Comparison of ENCODE assay signal across 1 fruit fly cellular context in genomic region chr3L:18996030-18996773, dm6.
TF ChIP-seq lines count a peak whose summit lies in the region.

No protein-coding gene starts in this region.

TF ChIP-seq in whole organism, embryonic, 481 proteins besides CTCF, POLR2A, EP300 and RAD21 (continued from another document and continues in another):
- 0 out of 3 replicates have a peak, but pooled peaks have one; percentile 27 for TF ChIP-seq CG34422 (GFP tag; IDR thresholded peaks at IDR 0.05; lab: Robert Waterston, UW)
- peak; percentile 79 for TF ChIP-seq Oli (tag; optimal IDR thresholded peaks at IDR 0.05; lab: Kevin White, UChicago)
- peak; percentile 57 for TF ChIP-seq CG1602 (GFP tag; optimal IDR thresholded peaks at IDR 0.05; lab: Kevin White, UChicago)
- peak; percentile 72 for TF ChIP-seq tgo (GFP tag; IDR thresholded peaks at IDR 0.05; lab: Robert Waterston, UW)
- peak; percentile 51; the same call in 2 of the 3 replicates for TF ChIP-seq ci (GFP tag; IDR thresholded peaks at IDR 0.05; lab: Robert Waterston, UW)
- TF ChIP-seq YL-1 (GFP tag; optimal IDR thresholded peaks at IDR 0.05; lab: Kevin White, UChicago), result no peak
- TF ChIP-seq insv (GFP tag; optimal IDR thresholded peaks at IDR 0.05; lab: Kevin White, UChicago), result no peak
- peak; percentile 63 for TF ChIP-seq CG2712 (tag; optimal IDR thresholded peaks at IDR 0.05; lab: Kevin White, UChicago)
- peak; percentile 49 for TF ChIP-seq ewg (GFP tag; optimal IDR thresholded peaks at IDR 0.05; lab: Kevin White, UChicago)
- TF ChIP-seq sqz (GFP tag; optimal IDR thresholded peaks at IDR 0.05; lab: Kevin White, UChicago), result no peak
- peak; percentile 62 for TF ChIP-seq H15 (GFP tag; IDR thresholded peaks at IDR 0.05; lab: Robert Waterston, UW)
- peak; percentile 38; the same call in 1 of the 3 replicates for TF ChIP-seq z (GFP tag; IDR thresholded peaks at IDR 0.05; lab: Robert Waterston, UW)
- peak; percentile 67; the same call in 2 of the 3 replicates for TF ChIP-seq ase (GFP tag; IDR thresholded peaks at IDR 0.05; lab: Robert Waterston, UW)
- no peak for TF ChIP-seq wek (GFP tag; optimal IDR thresholded peaks at IDR 0.05; lab: Kevin White, UChicago)
- TF ChIP-seq pnt (GFP tag; optimal IDR thresholded peaks at IDR 0.05; lab: Kevin White, UChicago), result peak; percentile 60
- TF ChIP-seq Dfd (GFP tag; optimal IDR thresholded peaks at IDR 0.05; lab: Kevin White, UChicago), result no peak
- no peak for TF ChIP-seq ap (GFP tag; IDR thresholded peaks at IDR 0.05; lab: Robert Waterston, UW)
- TF ChIP-seq CG8388 (GFP tag; optimal IDR thresholded peaks at IDR 0.05; lab: Kevin White, UChicago), result peak; percentile 55
- TF ChIP-seq danr (GFP tag; IDR thresholded peaks at IDR 0.05; lab: Robert Waterston, UW), result no peak; the same call in 1 of the 2 replicates
- peak; percentile 43 for TF ChIP-seq Vsx1 (GFP tag; optimal IDR thresholded peaks at IDR 0.05; lab: Kevin White, UChicago)
- peak; percentile 93 for TF ChIP-seq CG2120 (GFP tag; optimal IDR thresholded peaks at IDR 0.05; lab: Kevin White, UChicago)
- TF ChIP-seq CG6175 (GFP tag; IDR thresholded peaks at IDR 0.05; lab: Robert Waterston, UW), result peak; percentile 67; the same call in 1 of the 3 replicates
- TF ChIP-seq Drgx (GFP tag; IDR thresholded peaks at IDR 0.05; lab: Robert Waterston, UW), result peak; percentile 76
- peak; percentile 74 for TF ChIP-seq Usf (GFP tag; optimal IDR thresholded peaks at IDR 0.05; lab: Kevin White, UChicago)
- TF ChIP-seq CG3281 (GFP tag; optimal IDR thresholded peaks at IDR 0.05; lab: Kevin White, UChicago), result peak; percentile 87
- TF ChIP-seq Camta (GFP tag; optimal IDR thresholded peaks at IDR 0.05; lab: Kevin White, UChicago), result peak; percentile 47
- peak; percentile 61 for TF ChIP-seq Poxn (GFP tag; IDR thresholded peaks at IDR 0.05; lab: Robert Waterston, UW)
- peak; percentile 30 for TF ChIP-seq PHDP (tag; optimal IDR thresholded peaks at IDR 0.05; lab: Kevin White, UChicago)
- TF ChIP-seq Dbx (GFP tag; IDR thresholded peaks at IDR 0.05; lab: Robert Waterston, UW), result peak; percentile 83; the same call in 2 of the 3 replicates
- TF ChIP-seq CG7372 (GFP tag; IDR thresholded peaks at IDR 0.05; lab: Robert Waterston, UW), result peak; percentile 60
- peak; percentile 4 for TF ChIP-seq bigmax (GFP tag; optimal IDR thresholded peaks at IDR 0.05; lab: Kevin White, UChicago)
- TF ChIP-seq sc (optimal IDR thresholded peaks at IDR 0.05; lab: Kevin White, UChicago), result no peak
- TF ChIP-seq sc (GFP tag; optimal IDR thresholded peaks at IDR 0.05; lab: Kevin White, UChicago), result peak; percentile 50
- TF ChIP-seq kni (GFP tag; optimal IDR thresholded peaks at IDR 0.05; lab: Kevin White, UChicago), result peak; percentile 59
- TF ChIP-seq CG2116 (GFP tag; optimal IDR thresholded peaks at IDR 0.05; lab: Kevin White, UChicago), result no peak
- TF ChIP-seq CG6813 (GFP tag; optimal IDR thresholded peaks at IDR 0.05; lab: Kevin White, UChicago), result no peak
- TF ChIP-seq dm (GFP tag; optimal IDR thresholded peaks at IDR 0.05; lab: Kevin White, UChicago), result peak; percentile 10
- TF ChIP-seq CG7745 (tag; optimal IDR thresholded peaks at IDR 0.05; lab: Kevin White, UChicago), result no peak
- TF ChIP-seq CG6765 (GFP tag; optimal IDR thresholded peaks at IDR 0.05; lab: Kevin White, UChicago), result peak; percentile 37
- TF ChIP-seq CG3847 (GFP tag; IDR thresholded peaks at IDR 0.05; lab: Robert Waterston, UW), result peak; percentile 64
- peak; percentile 79 for TF ChIP-seq CG7839 (tag; optimal IDR thresholded peaks at IDR 0.05; lab: Kevin White, UChicago)
- TF ChIP-seq HHEX (GFP tag; optimal IDR thresholded peaks at IDR 0.05; lab: Kevin White, UChicago), result peak; percentile 57
- peak; percentile 10 for TF ChIP-seq odd (GFP tag; optimal IDR thresholded peaks at IDR 0.05; lab: Kevin White, UChicago)
- no peak for TF ChIP-seq cad (GFP tag; optimal IDR thresholded peaks at IDR 0.05; lab: Kevin White, UChicago)
- TF ChIP-seq mirr (GFP tag; optimal IDR thresholded peaks at IDR 0.05; lab: Kevin White, UChicago), result peak; percentile 79
- TF ChIP-seq CG1603 (tag; optimal IDR thresholded peaks at IDR 0.05; lab: Kevin White, UChicago), result peak; percentile 8
- TF ChIP-seq mam (GFP tag; optimal IDR thresholded peaks at IDR 0.05; lab: Kevin White, UChicago), result peak; percentile 76
- TF ChIP-seq Hsf (GFP tag; optimal IDR thresholded peaks at IDR 0.05; lab: Kevin White, UChicago), result peak; percentile 69
- 0 out of 2 replicates have a peak, but pooled peaks have one; percentile 4 for TF ChIP-seq Rx (GFP tag; IDR thresholded peaks at IDR 0.05; lab: Robert Waterston, UW)
- TF ChIP-seq NFAT (GFP tag; IDR thresholded peaks at IDR 0.05; lab: Robert Waterston, UW), result peak; percentile 42
- TF ChIP-seq Hmx (GFP tag; optimal IDR thresholded peaks at IDR 0.05; lab: Kevin White, UChicago), result peak; percentile 54
- TF ChIP-seq MESR4 (GFP tag; optimal IDR thresholded peaks at IDR 0.05; lab: Kevin White, UChicago), result no peak
- no peak for TF ChIP-seq prd (optimal IDR thresholded peaks at IDR 0.05; lab: Kevin White, UChicago)
- peak; percentile 74 for TF ChIP-seq prd (GFP tag; IDR thresholded peaks at IDR 0.05; lab: Robert Waterston, UW)
- no peak for TF ChIP-seq pfk (GFP tag; optimal IDR thresholded peaks at IDR 0.05; lab: Kevin White, UChicago)
- no peak for TF ChIP-seq inv (GFP tag; IDR thresholded peaks at IDR 0.05; lab: Robert Waterston, UW; ENCODE audit: partially characterized antibody)
- peak; percentile 30 for TF ChIP-seq CG33213 (GFP tag; optimal IDR thresholded peaks at IDR 0.05; lab: Kevin White, UChicago)
- TF ChIP-seq Deaf1 (tag; optimal IDR thresholded peaks at IDR 0.05; lab: Kevin White, UChicago), result peak; percentile 84
- no peak for TF ChIP-seq CG31365 (tag; optimal IDR thresholded peaks at IDR 0.05; lab: Kevin White, UChicago)
- TF ChIP-seq CG10543 (GFP tag; optimal IDR thresholded peaks at IDR 0.05; lab: Kevin White, UChicago), result peak; percentile 88
- TF ChIP-seq H2.0 (GFP tag; IDR thresholded peaks at IDR 0.05; lab: Robert Waterston, UW), result peak; percentile 42; the same call in 1 of the 2 replicates
- no peak for TF ChIP-seq CG11247 (GFP tag; IDR thresholded peaks at IDR 0.05; lab: Robert Waterston, UW)
- TF ChIP-seq CG3995 (GFP tag; optimal IDR thresholded peaks at IDR 0.05; lab: Kevin White, UChicago), result peak; percentile 34
- TF ChIP-seq trem (tag; optimal IDR thresholded peaks at IDR 0.05; lab: Kevin White, UChicago), result no peak
- TF ChIP-seq abd-A (tag; optimal IDR thresholded peaks at IDR 0.05; lab: Kevin White, UChicago), result peak; percentile 97
- TF ChIP-seq Sry-δ (GFP tag; optimal IDR thresholded peaks at IDR 0.05; lab: Kevin White, UChicago), result peak; percentile 2
- peak; percentile 81 for TF ChIP-seq CG32532 (GFP tag; IDR thresholded peaks at IDR 0.05; lab: Robert Waterston, UW)
- no peak for TF ChIP-seq pan (optimal IDR thresholded peaks at IDR 0.05; lab: Kevin White, UChicago)
- TF ChIP-seq pan (GFP tag; optimal IDR thresholded peaks at IDR 0.05 in 1 of 2, IDR thresholded peaks at IDR 0.05 in 1 of 2), result peak in 1 of 2 experiments; percentile 59
- TF ChIP-seq Hmr (GFP tag; optimal IDR thresholded peaks at IDR 0.05; lab: Kevin White, UChicago), result peak; percentile 80
- TF ChIP-seq lola (GFP tag; optimal IDR thresholded peaks at IDR 0.05; lab: Kevin White, UChicago), result peak in 2 of 3 experiments; percentile 7 to 31
- peak; percentile 72 for TF ChIP-seq wdn (GFP tag; IDR thresholded peaks at IDR 0.05; lab: Robert Waterston, UW)
- TF ChIP-seq CG6689 (GFP tag; IDR thresholded peaks at IDR 0.05; lab: Robert Waterston, UW), result peak; percentile 61
- TF ChIP-seq tin (GFP tag; optimal IDR thresholded peaks at IDR 0.05; lab: Kevin White, UChicago), result peak; percentile 61
- TF ChIP-seq CG14710 (tag; optimal IDR thresholded peaks at IDR 0.05; lab: Kevin White, UChicago), result peak; percentile 19
- TF ChIP-seq fru (optimal IDR thresholded peaks at IDR 0.05; lab: Kevin White, UChicago), result no peak
- TF ChIP-seq CG8281 (tag; optimal IDR thresholded peaks at IDR 0.05; lab: Kevin White, UChicago), result peak; percentile 36
- TF ChIP-seq MTF-1 (GFP tag; optimal IDR thresholded peaks at IDR 0.05; lab: Kevin White, UChicago; ENCODE audit: borderline replicate concordance), result peak; percentile 71
- peak; percentile 54 for TF ChIP-seq CG9817 (tag; optimal IDR thresholded peaks at IDR 0.05; lab: Kevin White, UChicago)
- TF ChIP-seq run (tag; optimal IDR thresholded peaks at IDR 0.05; lab: Kevin White, UChicago), result no peak
- TF ChIP-seq CG4730 (GFP tag; IDR thresholded peaks at IDR 0.05; lab: Robert Waterston, UW), result peak; percentile 34; the same call in 1 of the 2 replicates
- peak; percentile 59 for TF ChIP-seq Sox102F (GFP tag; optimal IDR thresholded peaks at IDR 0.05; lab: Kevin White, UChicago)
- peak; percentile 56 for TF ChIP-seq CG6654 (GFP tag; optimal IDR thresholded peaks at IDR 0.05; lab: Kevin White, UChicago)
- TF ChIP-seq Hr51 (GFP tag; optimal IDR thresholded peaks at IDR 0.05; lab: Kevin White, UChicago), result peak; percentile 57 to 77
- no peak for TF ChIP-seq br (optimal IDR thresholded peaks at IDR 0.05; lab: Kevin White, UChicago)
- TF ChIP-seq CG11504 (tag; optimal IDR thresholded peaks at IDR 0.05; lab: Kevin White, UChicago), result peak; percentile 74
- no peak for TF ChIP-seq CG34376 (GFP tag; optimal IDR thresholded peaks at IDR 0.05; lab: Kevin White, UChicago)
- TF ChIP-seq sob (GFP tag; IDR thresholded peaks at IDR 0.05; lab: Robert Waterston, UW), result peak; percentile 46
- peak; percentile 50 for TF ChIP-seq NK7.1 (GFP tag; optimal IDR thresholded peaks at IDR 0.05; lab: Kevin White, UChicago)
- peak; percentile 81 for TF ChIP-seq bcd (GFP tag; optimal IDR thresholded peaks at IDR 0.05; lab: Kevin White, UChicago)
- TF ChIP-seq B-H2 (GFP tag; optimal IDR thresholded peaks at IDR 0.05; lab: Kevin White, UChicago), result no peak
- TF ChIP-seq Aef1 (GFP tag; IDR thresholded peaks at IDR 0.05; lab: Robert Waterston, UW), result peak; percentile 73; the same call in 2 of the 3 replicates
- no peak for TF ChIP-seq luna (GFP tag; optimal IDR thresholded peaks at IDR 0.05; lab: Kevin White, UChicago)
- peak; percentile 19 for TF ChIP-seq CG17568 (GFP tag; optimal IDR thresholded peaks at IDR 0.05; lab: Kevin White, UChicago)
- TF ChIP-seq cg (GFP tag; optimal IDR thresholded peaks at IDR 0.05; lab: Kevin White, UChicago), result peak; percentile 42
- peak; percentile 50 for TF ChIP-seq Chrac-16 (GFP tag; optimal IDR thresholded peaks at IDR 0.05; lab: Kevin White, UChicago)
- TF ChIP-seq gsb (GFP tag; IDR thresholded peaks at IDR 0.05; lab: Robert Waterston, UW), result peak; percentile 51; the same call in 1 of the 2 replicates
- TF ChIP-seq kay (GFP tag; optimal IDR thresholded peaks at IDR 0.05; lab: Kevin White, UChicago), result peak; percentile 35
- peak; percentile 22 for TF ChIP-seq salm (tag; optimal IDR thresholded peaks at IDR 0.05; lab: Kevin White, UChicago)
- TF ChIP-seq Optix (GFP tag; IDR thresholded peaks at IDR 0.05; lab: Robert Waterston, UW), result 0 out of 3 replicates have a peak, but pooled peaks have one; percentile 28
- TF ChIP-seq CG7357 (GFP tag; IDR thresholded peaks at IDR 0.05; lab: Robert Waterston, UW), result no peak; the same call in 2 of the 3 replicates
- no peak for TF ChIP-seq Sin3A (optimal IDR thresholded peaks at IDR 0.05; lab: Kevin White, UChicago)
- TF ChIP-seq kah (GFP tag; optimal IDR thresholded peaks at IDR 0.05; lab: Kevin White, UChicago), result no peak
- peak; percentile 90 for TF ChIP-seq CG13894 (tag; optimal IDR thresholded peaks at IDR 0.05; lab: Kevin White, UChicago)
- TF ChIP-seq ranshi (GFP tag; IDR thresholded peaks at IDR 0.05; lab: Robert Waterston, UW), result peak; percentile 73; the same call in 1 of the 2 replicates
- no peak for TF ChIP-seq dan (GFP tag; IDR thresholded peaks at IDR 0.05; lab: Robert Waterston, UW)
- peak; percentile 47 for TF ChIP-seq CG1792 (GFP tag; optimal IDR thresholded peaks at IDR 0.05; lab: Kevin White, UChicago)
- peak; percentile 72 for TF ChIP-seq grau (tag; optimal IDR thresholded peaks at IDR 0.05; lab: Kevin White, UChicago)
- peak; percentile 79; the same call in 1 of the 2 replicates for TF ChIP-seq lmd (GFP tag; IDR thresholded peaks at IDR 0.05; lab: Robert Waterston, UW)
- TF ChIP-seq usp (GFP tag; optimal IDR thresholded peaks at IDR 0.05; lab: Kevin White, UChicago), result no peak
- peak; percentile 48 for TF ChIP-seq CG9609 (GFP tag; optimal IDR thresholded peaks at IDR 0.05; lab: Kevin White, UChicago)
- peak; percentile 73 for TF ChIP-seq CG8924 (tag; optimal IDR thresholded peaks at IDR 0.05; lab: Kevin White, UChicago)
- TF ChIP-seq croc (GFP tag; conservative IDR thresholded peaks at IDR 0.05; lab: Robert Waterston, UW), result peak; percentile 44; the same call in 2 of the 3 replicates
- TF ChIP-seq Gsc (GFP tag; IDR thresholded peaks at IDR 0.05; lab: Robert Waterston, UW), result no peak
- no peak for TF ChIP-seq aop (GFP tag; IDR thresholded peaks at IDR 0.05; lab: Robert Waterston, UW)
- TF ChIP-seq cas (GFP tag; IDR thresholded peaks at IDR 0.05; lab: Robert Waterston, UW), result no peak
- peak; percentile 59 for TF ChIP-seq CG1233 (GFP tag; optimal IDR thresholded peaks at IDR 0.05; lab: Kevin White, UChicago)
- TF ChIP-seq CG11696 (GFP tag; IDR thresholded peaks at IDR 0.05; lab: Robert Waterston, UW), result peak; percentile 35; the same call in 1 of the 2 replicates
- no peak for TF ChIP-seq Nf-YA (GFP tag; IDR thresholded peaks at IDR 0.05; lab: Robert Waterston, UW)
- peak; percentile 50 for TF ChIP-seq CG12104 (GFP tag; optimal IDR thresholded peaks at IDR 0.05; lab: Kevin White, UChicago)
- no peak for TF ChIP-seq CG32767 (GFP tag; IDR thresholded peaks at IDR 0.05; lab: Robert Waterston, UW)
- peak; percentile 97 for TF ChIP-seq ftz-f1 (GFP tag; optimal IDR thresholded peaks at IDR 0.05; lab: Kevin White, UChicago)
- TF ChIP-seq CG16813 (GFP tag; IDR thresholded peaks at IDR 0.05; lab: Robert Waterston, UW; ENCODE audit: partially characterized antibody), result 0 out of 3 replicates have a peak, but pooled peaks have one; percentile 16
- TF ChIP-seq eve (GFP tag; optimal IDR thresholded peaks at IDR 0.05; lab: Kevin White, UChicago), result no peak
- no peak for TF ChIP-seq Ravus (GFP tag; IDR thresholded peaks at IDR 0.05; lab: Robert Waterston, UW)
- peak; percentile 14 for TF ChIP-seq CG10267 (tag; optimal IDR thresholded peaks at IDR 0.05; lab: Kevin White, UChicago)
- no peak for TF ChIP-seq twi (tag; optimal IDR thresholded peaks at IDR 0.05; lab: Kevin White, UChicago)
- peak; percentile 81 for TF ChIP-seq Dip3 (GFP tag; optimal IDR thresholded peaks at IDR 0.05; lab: Kevin White, UChicago)
- peak; percentile 80 for TF ChIP-seq CG18619 (GFP tag; optimal IDR thresholded peaks at IDR 0.05; lab: Kevin White, UChicago)
- TF ChIP-seq CG15696 (tag; optimal IDR thresholded peaks at IDR 0.05; lab: Kevin White, UChicago), result no peak
- no peak for TF ChIP-seq Eip74EF (GFP tag; optimal IDR thresholded peaks at IDR 0.05; lab: Kevin White, UChicago)
